Fruit fly (Drosophila melanogaster): ENCODE results near the gene CG31668.

CG31668 gene

DNA sequence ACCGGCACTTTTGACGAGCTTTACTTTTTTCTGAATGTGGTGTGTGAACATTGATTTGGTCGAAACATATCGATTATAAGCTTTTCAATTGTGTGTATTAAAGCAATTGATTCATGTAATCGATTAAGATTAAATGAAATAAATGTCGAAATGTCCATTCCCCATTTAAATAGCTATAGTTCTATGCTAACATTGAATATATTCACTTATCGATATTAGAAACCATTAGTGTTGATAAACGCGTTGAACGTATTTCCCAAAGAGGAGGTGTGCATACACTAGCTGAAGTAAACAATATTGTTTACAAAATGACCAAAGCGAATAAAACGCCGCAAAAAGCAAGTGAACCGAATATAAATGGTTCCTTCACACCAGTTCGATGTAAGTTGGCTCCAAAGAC lies 8.0 kb upstream of the CG31668 start, which contains the start of the genes Uch and CG34174 (continued):
- TF ChIP-seq az2 (GFP tag; optimal IDR thresholded peaks at IDR 0.05), result no peak
- no peak for TF ChIP-seq eve (GFP tag; optimal IDR thresholded peaks at IDR 0.05)
- peak; percentile 47 for TF ChIP-seq bbx (GFP tag; IDR thresholded peaks at IDR 0.05; ENCODE audit: partially characterized antibody)
- peak; percentile 44 for TF ChIP-seq Abd-B (GFP tag; optimal IDR thresholded peaks at IDR 0.05)
- TF ChIP-seq Vsx1 (GFP tag; optimal IDR thresholded peaks at IDR 0.05), result no peak
- TF ChIP-seq Kr (GFP tag; optimal IDR thresholded peaks at IDR 0.05), result no peak
- no peak for TF ChIP-seq fru (optimal IDR thresholded peaks at IDR 0.05)
- TF ChIP-seq sqz (GFP tag; optimal IDR thresholded peaks at IDR 0.05), result no peak
- TF ChIP-seq knrl (GFP tag; IDR thresholded peaks at IDR 0.05; ENCODE audit: partially characterized antibody), result peak; percentile 80
- TF ChIP-seq CG32772 (GFP tag; IDR thresholded peaks at IDR 0.05), result no peak
- no peak for TF ChIP-seq Poxn (GFP tag; IDR thresholded peaks at IDR 0.05)
- TF ChIP-seq Usf (GFP tag; optimal IDR thresholded peaks at IDR 0.05), result no peak
- peak; percentile 66 for TF ChIP-seq Lhr (GFP tag; optimal IDR thresholded peaks at IDR 0.05)
- TF ChIP-seq zf30C (GFP tag; optimal IDR thresholded peaks at IDR 0.05), result no peak
- TF ChIP-seq CG17829 (tag; optimal IDR thresholded peaks at IDR 0.05), result peak; percentile 19
- no peak for TF ChIP-seq Deaf1 (tag; optimal IDR thresholded peaks at IDR 0.05)
- TF ChIP-seq stc (GFP tag; IDR thresholded peaks at IDR 0.05), result no peak
- TF ChIP-seq CG13296 (GFP tag; optimal IDR thresholded peaks at IDR 0.05), result no peak
- TF ChIP-seq CG4424 (GFP tag; optimal IDR thresholded peaks at IDR 0.05), result no peak
- TF ChIP-seq Scr (GFP tag; IDR thresholded peaks at IDR 0.05; ENCODE audit: partially characterized antibody), result peak; percentile 78
- no peak for TF ChIP-seq jing (GFP tag; optimal IDR thresholded peaks at IDR 0.05)
- peak; percentile 45 for TF ChIP-seq Fer1 (GFP tag; optimal IDR thresholded peaks at IDR 0.05)
- TF ChIP-seq CG17802 (tag; optimal IDR thresholded peaks at IDR 0.05), result no peak
- peak; percentile 22 for TF ChIP-seq CG12299 (tag; optimal IDR thresholded peaks at IDR 0.05)
- no peak for TF ChIP-seq lab (GFP tag; optimal IDR thresholded peaks at IDR 0.05)
- no peak for TF ChIP-seq h (optimal IDR thresholded peaks at IDR 0.05)
- TF ChIP-seq run (tag; optimal IDR thresholded peaks at IDR 0.05), result no peak
- TF ChIP-seq CG43689 (GFP tag; IDR thresholded peaks at IDR 0.05), result no peak
- no peak for TF ChIP-seq dan (GFP tag; IDR thresholded peaks at IDR 0.05)
- peak; percentile 79 for TF ChIP-seq BEAF-32 (GFP tag; optimal IDR thresholded peaks at IDR 0.05)
- no peak for TF ChIP-seq CG11696 (GFP tag; IDR thresholded peaks at IDR 0.05)
- TF ChIP-seq CG9609 (GFP tag; optimal IDR thresholded peaks at IDR 0.05), result no peak
- peak; percentile 25 for TF ChIP-seq ewg (GFP tag; optimal IDR thresholded peaks at IDR 0.05)
- no peak for TF ChIP-seq dmrt11E (tag; optimal IDR thresholded peaks at IDR 0.05)
- TF ChIP-seq YL-1 (GFP tag; optimal IDR thresholded peaks at IDR 0.05), result peak; percentile 37
- no peak for TF ChIP-seq gcm (GFP tag; optimal IDR thresholded peaks at IDR 0.05)
- TF ChIP-seq CG12104 (GFP tag; optimal IDR thresholded peaks at IDR 0.05), result no peak
- peak; percentile 79 for TF ChIP-seq sna (GFP tag; IDR thresholded peaks at IDR 0.05; ENCODE audit: partially characterized antibody)
- TF ChIP-seq gt (GFP tag; IDR thresholded peaks at IDR 0.05), result no peak
- no peak for TF ChIP-seq CG32767 (GFP tag; IDR thresholded peaks at IDR 0.05)
- TF ChIP-seq MESR4 (GFP tag; optimal IDR thresholded peaks at IDR 0.05), result no peak
- TF ChIP-seq Mad (GFP tag; optimal IDR thresholded peaks at IDR 0.05), result no peak
- TF ChIP-seq chif (GFP tag; optimal IDR thresholded peaks at IDR 0.05), result no peak
- TF ChIP-seq ase (GFP tag; IDR thresholded peaks at IDR 0.05), result no peak
- TF ChIP-seq Jarid2 (GFP tag; optimal IDR thresholded peaks at IDR 0.05), result no peak
- no peak for TF ChIP-seq Hr3 (GFP tag; optimal IDR thresholded peaks at IDR 0.05)
- no peak for TF ChIP-seq CG8478 (optimal IDR thresholded peaks at IDR 0.05)
- TF ChIP-seq grn (GFP tag; optimal IDR thresholded peaks at IDR 0.05), result no peak
- TF ChIP-seq caup (GFP tag; optimal IDR thresholded peaks at IDR 0.05; ENCODE audit: severe bottlenecking), result peak; percentile 1
- no peak; the same call in 1 of the 2 replicates for TF ChIP-seq CG2129 (GFP tag; IDR thresholded peaks at IDR 0.05; ENCODE audit: partially characterized antibody)
- peak; percentile 53 for TF ChIP-seq Myb (GFP tag; optimal IDR thresholded peaks at IDR 0.05)
- TF ChIP-seq phol (tag; optimal IDR thresholded peaks at IDR 0.05), result peak; percentile 58
